Fruit fly (Drosophila melanogaster) whole organism, wandering third instar larva: ENCODE measurements around the gene CG13474.

ENCODE experiments used
- Abd-B ChIP-seq: fragments of >200 bp; optimal IDR thresholded peaks from 2 replicates; lab custom pipeline; 2017; ENCODE audit warnings: missing biosample characterization, missing genetic modification characterization
- Hr78 ChIP-seq: fragments of >200 bp; optimal IDR thresholded peaks from 2 replicates; lab custom pipeline; 2017; ENCODE audit warnings: missing biosample characterization, missing genetic modification characterization
- Myc ChIP-seq: fragments of >200 bp; optimal IDR thresholded peaks from 2 replicates; lab custom pipeline; 2017
- N ChIP-seq: fragments of >200 bp; optimal IDR thresholded peaks from 2 replicates; lab custom pipeline; 2018; ENCODE audit warnings: missing biosample characterization, missing external identifiers, missing genetic modification characterization
- ey ChIP-seq: fragments of 200-800 bp; sonication (Bioruptor generic); optimal IDR thresholded peaks from 2 replicates; lab custom pipeline; 2016; ENCODE audit warnings: missing biosample characterization, missing genetic modification characterization
- h ChIP-seq: fragments of 200-800 bp; sonication (Bioruptor generic); optimal IDR thresholded peaks from 3 replicates; lab custom pipeline; 2016; ENCODE audit warnings: missing biosample characterization, mild to moderate bottlenecking, missing genetic modification characterization
- lola ChIP-seq: fragments of >200 bp; optimal IDR thresholded peaks from 2 replicates; lab custom pipeline; 2017; ENCODE audit warnings: missing biosample characterization, missing genetic modification characterization

DNA sequence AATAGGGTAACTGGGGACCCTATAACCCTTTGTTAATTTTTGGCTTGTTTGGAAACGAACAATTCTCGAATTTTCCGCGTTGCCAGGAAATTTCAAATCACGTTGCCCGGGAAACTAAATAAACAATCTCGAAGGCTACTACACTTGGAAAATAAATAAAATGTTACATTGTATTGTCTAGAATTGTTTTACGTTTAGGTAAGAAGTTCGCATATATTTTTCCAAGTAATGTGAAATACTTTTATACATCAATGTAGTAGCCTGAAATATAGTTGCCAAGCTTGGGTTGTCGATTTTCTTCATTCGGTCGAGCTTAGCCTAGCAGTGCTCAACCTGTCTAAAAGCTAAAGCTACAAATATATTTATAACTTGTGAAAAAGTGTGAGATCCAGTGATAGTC is 12.4 kb downstream of the CG13474 start, which contains the start of gene Dnaaf6:
- TF ChIP-seq h (GFP tag; lab: Kevin White, UChicago) = no peak
- no peak for TF ChIP-seq Hr78 (GFP tag; lab: Kevin White, UChicago)
- no peak for TF ChIP-seq N (GFP tag; lab: Kevin White, UChicago)
- TF ChIP-seq ey (GFP tag; lab: Kevin White, UChicago) = no peak
- TF ChIP-seq lola = no peak
- no peak for TF ChIP-seq Abd-B (GFP tag; lab: Kevin White, UChicago)
- TF ChIP-seq Myc = no peak
